Worm (Caenorhabditis elegans): ENCODE data around the gene srh-48.

srh-48 gene

DNA sequence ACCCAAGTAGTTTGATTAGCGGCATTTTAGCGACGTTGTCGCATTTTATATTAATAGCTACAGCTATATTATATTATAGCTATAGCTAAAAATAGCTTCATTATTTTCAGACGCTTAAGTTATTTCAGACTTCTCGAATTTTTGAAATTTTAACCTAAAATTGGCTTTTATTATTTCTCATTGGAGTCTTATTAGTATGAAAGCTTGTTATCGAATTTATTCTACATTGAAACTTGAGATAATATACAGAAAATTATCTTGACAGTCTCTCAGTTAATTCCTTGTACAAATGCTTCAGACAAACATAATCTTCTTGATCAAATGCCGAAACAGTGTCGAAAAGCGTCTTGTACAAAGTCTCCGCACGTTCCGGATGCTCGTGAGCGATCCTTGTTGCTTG lies at the start of gene srh-48:
TSS of gene srh-48 (plus strand) at position 301 of the 400 bp plus-strand sequence.
- TF ChIP-seq ref-2 (tag; optimal IDR thresholded peaks at IDR 0.05): no peak
- no peak for TF ChIP-seq gmeb-2 (tag; optimal IDR thresholded peaks at IDR 0.05)
- no peak for TF ChIP-seq ceh-2 (tag; optimal IDR thresholded peaks at IDR 0.05)
- TF ChIP-seq T23F11.4 (GFP tag; optimal IDR thresholded peaks at IDR 0.05): no peak
- no peak for TF ChIP-seq hlh-15 (tag; optimal IDR thresholded peaks at IDR 0.05)
- TF ChIP-seq odd-2 (tag; optimal IDR thresholded peaks at IDR 0.05): no peak
- TF ChIP-seq ama-1 (optimal IDR thresholded peaks at IDR 0.05): no peak
- no peak for TF ChIP-seq nfya-1 (tag; optimal IDR thresholded peaks at IDR 0.05)
- no peak for TF ChIP-seq ztf-16 (tag; optimal IDR thresholded peaks at IDR 0.05)
- no peak for TF ChIP-seq ttx-3 (tag; optimal IDR thresholded peaks at IDR 0.05)
- no peak for TF ChIP-seq mec-3 (tag; optimal IDR thresholded peaks at IDR 0.05; ENCODE audit: borderline replicate concordance)
- TF ChIP-seq madf-2 (tag; optimal IDR thresholded peaks at IDR 0.05): no peak
- TF ChIP-seq tbx-2 (tag; optimal IDR thresholded peaks at IDR 0.05): no peak
- no peak for TF ChIP-seq C08G9.2 (tag; optimal IDR thresholded peaks at IDR 0.05)
- TF ChIP-seq unc-55 (GFP tag; optimal IDR thresholded peaks at IDR 0.05): no peak
- no peak for TF ChIP-seq hlh-30 (tag; optimal IDR thresholded peaks at IDR 0.05; ENCODE audit: insufficient read depth)
- no peak for TF ChIP-seq ceh-6 (GFP tag; optimal IDR thresholded peaks at IDR 0.05)
- TF ChIP-seq che-1 (tag; optimal IDR thresholded peaks at IDR 0.05): no peak
- no peak for TF ChIP-seq elt-2 (tag; optimal IDR thresholded peaks at IDR 0.05)

DNA sequence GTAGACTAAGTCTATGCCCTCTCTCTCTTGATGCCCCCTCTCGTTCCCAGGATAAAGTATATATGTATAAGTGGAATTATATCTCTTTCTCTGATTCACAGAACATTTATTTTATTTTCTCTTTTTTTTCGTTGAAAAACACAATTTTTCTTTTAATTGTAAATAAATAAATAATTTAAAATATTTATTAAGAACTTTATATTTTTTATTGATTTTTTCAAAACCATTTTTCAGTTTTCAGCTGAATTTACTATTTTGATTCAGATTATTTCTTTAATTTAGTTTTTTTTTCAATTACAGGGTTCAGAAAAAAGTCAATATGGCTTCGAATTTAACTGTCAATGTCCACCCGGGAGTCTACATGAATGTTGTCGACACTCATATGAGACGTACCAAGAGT lies 48.6 kb upstream of the srh-48 start, which contains the start of gene eif-3.F:
TSS of gene eif-3.F (plus strand) at position 301 of the 400 bp plus-strand sequence.
- TF ChIP-seq C08G9.2 (tag; optimal IDR thresholded peaks at IDR 0.05) (no peak), ztf-16 (tag; optimal IDR thresholded peaks at IDR 0.05) (no peak)

DNA sequence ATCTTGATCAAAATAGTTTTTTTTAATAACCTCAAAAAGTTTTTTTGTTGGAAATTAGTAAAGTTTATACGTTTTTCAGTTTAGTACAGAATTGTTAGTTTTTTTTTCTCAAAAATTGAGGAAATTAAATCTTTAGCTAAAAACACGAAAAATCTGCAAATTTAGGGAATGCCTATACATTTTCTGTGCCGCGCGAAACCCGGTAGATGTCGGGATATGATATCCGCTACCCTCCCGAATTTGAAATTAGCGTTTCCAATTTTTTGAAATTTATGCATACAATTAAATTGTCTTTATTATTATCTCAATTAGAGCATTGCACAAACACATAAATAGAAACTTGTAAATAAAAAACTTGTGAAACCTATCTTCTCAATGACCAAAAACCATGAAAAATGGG lies 46.9 kb upstream of the srh-48 start:
- TF ChIP-seq fax-1 (tag; optimal IDR thresholded peaks at IDR 0.05) (no peak), unc-3 (GFP tag; conservative IDR thresholded peaks at IDR 0.05) (no peak), unc-3 (tag; optimal IDR thresholded peaks at IDR 0.05) (no peak)

DNA sequence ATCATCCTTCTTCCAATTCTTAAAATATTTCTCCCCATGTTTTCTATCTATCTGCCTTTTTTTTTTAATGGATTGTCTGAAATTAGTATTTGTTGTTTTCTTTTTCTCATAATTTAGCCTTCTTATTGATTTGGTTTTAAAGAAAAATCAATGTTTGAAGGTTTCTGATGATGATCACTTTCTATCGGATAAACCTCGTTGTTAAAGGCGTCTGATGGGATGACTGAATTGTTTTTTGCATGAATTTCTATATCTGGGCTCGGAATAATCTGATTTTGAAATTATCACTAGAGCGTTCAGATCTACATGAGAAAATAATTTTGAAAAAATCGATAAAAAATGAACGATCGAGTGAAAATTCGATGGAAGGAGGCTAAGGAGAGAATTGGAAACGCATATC lies 46.2 kb upstream of the srh-48 start, which contains the start of gene scp-1:
TSS of gene scp-1 (plus strand) at position 301 of the 400 bp plus-strand sequence.
- TF ChIP-seq hlh-13 (GFP tag; optimal IDR thresholded peaks at IDR 0.05): no peak
- no peak for TF ChIP-seq T23F11.4 (GFP tag; optimal IDR thresholded peaks at IDR 0.05)
- TF ChIP-seq C08G9.2 (tag; optimal IDR thresholded peaks at IDR 0.05): no peak
- no peak for TF ChIP-seq sox-2 (GFP tag; IDR thresholded peaks at IDR 0.05)

DNA sequence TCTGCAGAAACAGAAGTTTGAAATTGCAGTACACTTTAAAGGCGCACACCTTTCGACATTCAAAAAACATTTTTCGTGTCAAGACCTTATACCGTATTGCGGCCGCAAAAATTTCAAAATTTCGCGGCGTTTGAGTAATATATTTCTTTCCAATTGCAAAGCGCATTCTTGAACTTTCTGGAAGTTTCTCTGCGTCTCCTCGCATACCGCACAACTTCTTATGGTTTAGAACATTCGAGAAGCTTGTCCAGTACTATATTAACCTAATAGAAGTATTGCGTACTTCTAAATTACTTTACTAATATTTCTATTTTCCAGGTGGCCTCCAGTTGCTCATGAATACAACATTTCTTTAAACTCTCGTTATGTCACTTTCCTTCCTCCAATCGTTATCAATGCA lies 43.2 kb upstream of the srh-48 start:
- TF ChIP-seq fkh-10 (GFP tag; optimal IDR thresholded peaks at IDR 0.05) (no peak), pqm-1 (tag; optimal IDR thresholded peaks at IDR 0.05) (no peak), syd-9 (tag; optimal IDR thresholded peaks at IDR 0.05) (no peak), gmeb-2 (tag; optimal IDR thresholded peaks at IDR 0.05) (no peak), unc-3 (GFP tag; conservative IDR thresholded peaks at IDR 0.05) (no peak), unc-3 (tag; optimal IDR thresholded peaks at IDR 0.05) (no peak), ceh-24 (tag; optimal IDR thresholded peaks at IDR 0.05) (no peak), pax-1 (tag; optimal IDR thresholded peaks at IDR 0.05) (no peak), ceh-48 (tag; optimal IDR thresholded peaks at IDR 0.05) (no peak), ztf-16 (tag; optimal IDR thresholded peaks at IDR 0.05) (no peak), pat-9 (tag; optimal IDR thresholded peaks at IDR 0.05) (no peak)

DNA sequence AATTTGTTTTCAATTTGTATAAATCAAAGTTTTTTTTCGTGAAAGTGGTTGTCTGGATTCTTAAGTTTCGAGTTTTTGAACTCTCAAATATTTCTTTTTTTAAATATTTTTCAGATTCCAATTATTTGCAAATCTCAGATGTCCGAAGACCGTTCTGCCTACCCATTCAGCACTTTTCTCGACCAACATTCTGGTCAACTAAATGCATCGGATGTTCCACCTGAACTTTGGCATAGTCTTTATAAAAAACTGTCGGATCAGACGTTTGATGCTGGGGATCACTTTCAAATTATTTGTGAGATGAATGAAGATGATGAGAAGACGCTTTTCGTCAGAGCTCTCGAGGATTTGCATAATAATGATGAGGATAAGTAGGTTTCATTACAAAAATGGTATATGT lies 41.0 kb upstream of the srh-48 start, which contains the start of gene ttll-12:
TSS of gene ttll-12 (plus strand) at position 139 of the 400 bp plus-strand sequence.
- no peak for TF ChIP-seq pha-4 (tag; optimal IDR thresholded peaks at IDR 0.05)

All from whole organism, late embryonic.